Worm (Caenorhabditis elegans) whole organism, midembryonic: ENCODE data around the gene grl-15.

Experiments
- T22C8.4 ChIP-seq: fragments of 200-800 bp; sonication (Bioruptor generic); IDR thresholded peaks from 2 replicates; pipeline ENCODE4 v1.3.6; 2022; ENCODE audit warnings: missing genetic modification characterization, missing compliant biosample characterization
- cog-1 ChIP-seq: sonication (generic microtip); optimal IDR thresholded peaks from 2 replicates; lab custom pipeline; 2016; ENCODE audit warnings: missing genetic modification characterization, missing compliant biosample characterization
- flt-1 ChIP-seq: fragments of 200-800 bp; sonication (Bioruptor generic); IDR thresholded peaks from 2 replicates; pipeline ENCODE4 v1.3.6; 2022; ENCODE audit warnings: missing genetic modification characterization, missing compliant biosample characterization
- klf-2 ChIP-seq: fragments of 200-800 bp; sonication (Bioruptor generic); conservative IDR thresholded peaks from 2 replicates; pipeline ENCODE4 v1.3.6; 2022; ENCODE audit warnings: missing genetic modification reagents, missing genetic modification characterization, missing compliant biosample characterization
- ref-1 ChIP-seq: fragments of 200-800 bp; sonication (Bioruptor generic); conservative IDR thresholded peaks from 2 replicates; pipeline ENCODE4 v1.3.6; 2022; ENCODE audit warnings: missing genetic modification reagents, missing genetic modification characterization, missing compliant biosample characterization
- tab-1 ChIP-seq: fragments of 200-800 bp; sonication (Bioruptor generic); IDR thresholded peaks from 2 replicates; pipeline ENCODE4 v1.3.6; 2022; ENCODE audit warnings: missing genetic modification characterization, missing compliant biosample characterization
- ztf-23 ChIP-seq: fragments of 200-800 bp; sonication (Bioruptor generic); IDR thresholded peaks from 2 replicates; pipeline ENCODE4 v1.3.6; 2022; ENCODE audit warnings: missing genetic modification reagents, missing genetic modification characterization, missing compliant biosample characterization

- TF ChIP-seq cog-1 (tag; lab: Kevin White, UChicago) (no peak), flt-1 (GFP tag; lab: Robert Waterston, UW) (no peak), klf-2 (GFP tag; lab: Robert Waterston, UW) (no peak), tab-1 (GFP tag; lab: Robert Waterston, UW) (no peak), ref-1 (GFP tag; lab: Robert Waterston, UW) (no peak), ztf-23 (GFP tag; lab: Robert Waterston, UW) (no peak), T22C8.4 (no peak)
These were observed 34.0 kb upstream of the grl-15 start for ce11 chrIII:12269807-12270206.
